Worm (Caenorhabditis elegans) whole organism, young adult: ENCODE measurements around the gene C26B9.1.

Experiments
- B0035.1 ChIP-seq: sonication (generic microtip); optimal IDR thresholded peaks from 2 replicates; lab custom pipeline; 2016; ENCODE audit warnings: missing genetic modification characterization, mild to moderate bottlenecking, missing compliant biosample characterization, missing genotype, missing genetic modification reagents
- C17E4.6 ChIP-seq: fragments of 200-800 bp; sonication (Bioruptor generic); IDR thresholded peaks from 2 replicates; pipeline ENCODE4 v1.3.6; 2022; ENCODE audit warnings: missing genetic modification reagents, missing genetic modification characterization, missing compliant biosample characterization
- D2030.7 ChIP-seq: fragments of 200-800 bp; sonication (Bioruptor generic); IDR thresholded peaks from 2 replicates; pipeline ENCODE4 v1.3.6; 2022; ENCODE audit warnings: missing genetic modification reagents, missing genetic modification characterization, missing compliant biosample characterization
- F22D6.2 ChIP-seq: sonication (generic microtip); optimal IDR thresholded peaks from 2 replicates; lab custom pipeline; 2016; ENCODE audit warnings: mild to moderate bottlenecking, missing genetic modification characterization, missing compliant biosample characterization
- F33H1.4 ChIP-seq: fragments of 200-800 bp; sonication (Bioruptor generic); IDR thresholded peaks from 2 replicates; pipeline ENCODE4 v1.3.6; 2022; ENCODE audit warnings: missing genetic modification reagents, missing genetic modification characterization, missing compliant biosample characterization
- F52B5.7 ChIP-seq: sonication (generic microtip); optimal IDR thresholded peaks from 2 replicates; lab custom pipeline; 2016; ENCODE audit warnings: mild to moderate bottlenecking, missing genetic modification characterization, missing compliant biosample characterization
- F55B11.4 ChIP-seq: sonication (generic microtip); optimal IDR thresholded peaks from 2 replicates; lab custom pipeline; 2016; ENCODE audit warnings: missing compliant biosample characterization, missing genetic modification characterization, borderline replicate concordance; ENCODE audit not compliant: insufficient read depth
- F57C9.4 ChIP-seq: sonication (generic microtip); optimal IDR thresholded peaks from 2 replicates; lab custom pipeline; 2017; ENCODE audit warnings: mild to moderate bottlenecking, missing genetic modification characterization, missing compliant biosample characterization
- K11D2.4 ChIP-seq: fragments of 200-800 bp; sonication (Bioruptor generic); IDR thresholded peaks from 2 replicates; pipeline ENCODE4 v1.3.6; 2022; ENCODE audit warnings: missing genetic modification reagents, missing genetic modification characterization, missing compliant biosample characterization
- T07F8.4 ChIP-seq: sonication (generic microtip); optimal IDR thresholded peaks from 2 replicates; lab custom pipeline; 2016; ENCODE audit warnings: mild to moderate bottlenecking, missing genetic modification characterization, moderate library complexity, missing compliant biosample characterization
- Y53F4B.3 ChIP-seq: fragments of 200-800 bp; sonication (Bioruptor generic); IDR thresholded peaks from 2 replicates; pipeline ENCODE4 v1.3.6; 2022; ENCODE audit warnings: missing genetic modification reagents, missing genetic modification characterization, missing compliant biosample characterization
- Y79H2A.3 ChIP-seq: fragments of 200-800 bp; sonication (Bioruptor generic); conservative IDR thresholded peaks from 2 replicates; pipeline ENCODE4 v1.3.6; 2022; ENCODE audit warnings: missing genetic modification reagents, missing genetic modification characterization, missing compliant biosample characterization
- ZK185.1 ChIP-seq: sonication (generic microtip); optimal IDR thresholded peaks from 2 replicates; lab custom pipeline; 2016; ENCODE audit warnings: mild to moderate bottlenecking, missing genetic modification characterization, missing compliant biosample characterization; ENCODE audit not compliant: poor library complexity, severe bottlenecking
- aptf-2 ChIP-seq: fragments of 200-800 bp; sonication (Bioruptor generic); conservative IDR thresholded peaks from 2 replicates; pipeline ENCODE4 v1.3.6; 2022; ENCODE audit warnings: missing genetic modification reagents, missing genetic modification characterization, missing compliant biosample characterization
- aptf-3 ChIP-seq: fragments of 200-800 bp; sonication (Bioruptor generic); IDR thresholded peaks from 2 replicates; pipeline ENCODE4 v1.3.6; 2022; ENCODE audit warnings: missing genetic modification characterization, missing compliant biosample characterization
- attf-6 ChIP-seq: fragments of 200-800 bp; sonication (Bioruptor generic); IDR thresholded peaks from 2 replicates; pipeline ENCODE4 v1.3.6; 2022; ENCODE audit warnings: missing genetic modification reagents, missing genetic modification characterization, missing compliant biosample characterization
- bed-2 ChIP-seq: fragments of 200-800 bp; sonication (Bioruptor generic); IDR thresholded peaks from 2 replicates; pipeline ENCODE4 v1.3.6; 2022; ENCODE audit warnings: missing genetic modification reagents, missing genetic modification characterization, missing compliant biosample characterization
- ccch-3 ChIP-seq: fragments of 200-800 bp; sonication (Bioruptor generic); optimal IDR thresholded peaks from 2 replicates; lab custom pipeline; 2018; ENCODE audit warnings: mild to moderate bottlenecking, missing genetic modification characterization, missing compliant biosample characterization
- ceh-100 ChIP-seq: fragments of 200-800 bp; sonication (Bioruptor generic); IDR thresholded peaks from 2 replicates; pipeline ENCODE4 v1.3.6; 2022; ENCODE audit warnings: missing genetic modification reagents, missing genetic modification characterization, missing compliant biosample characterization
- ceh-27 ChIP-seq: fragments of 200-800 bp; sonication (Bioruptor generic); optimal IDR thresholded peaks from 2 replicates; lab custom pipeline; 2018; ENCODE audit warnings: mild to moderate bottlenecking, missing genetic modification characterization, moderate library complexity, missing compliant biosample characterization
- ceh-40 ChIP-seq: fragments of 200-800 bp; sonication (Bioruptor generic); IDR thresholded peaks from 2 replicates; pipeline ENCODE4 v1.3.6; 2022; ENCODE audit warnings: missing genetic modification characterization, missing compliant biosample characterization
- chd-7 ChIP-seq: sonication (generic microtip); optimal IDR thresholded peaks from 2 replicates; lab custom pipeline; 2016; ENCODE audit warnings: mild to moderate bottlenecking, missing genetic modification characterization, moderate library complexity, missing compliant biosample characterization
- die-1 ChIP-seq: sonication (generic microtip); optimal IDR thresholded peaks from 2 replicates; lab custom pipeline; 2016; ENCODE audit warnings: missing genotype, mild to moderate bottlenecking, missing genetic modification characterization, missing compliant biosample characterization
- egrh-3 ChIP-seq: fragments of 200-800 bp; sonication (Bioruptor generic); IDR thresholded peaks from 2 replicates; pipeline ENCODE4 v1.3.6; 2022; ENCODE audit warnings: missing genetic modification reagents, missing genetic modification characterization, missing compliant biosample characterization
- ets-4 ChIP-seq: fragments of 200-800 bp; sonication (Bioruptor generic); optimal IDR thresholded peaks from 2 replicates; lab custom pipeline; 2018; ENCODE audit warnings: mild to moderate bottlenecking, missing genetic modification characterization, missing compliant biosample characterization
- him-1 ChIP-seq: sonication (generic microtip); optimal IDR thresholded peaks from 2 replicates; lab custom pipeline; 2016; ENCODE audit warnings: missing genotype, missing genetic modification reagents, missing genetic modification characterization, missing compliant biosample characterization
- hlh-26 ChIP-seq: fragments of 200-800 bp; sonication (Bioruptor generic); conservative IDR thresholded peaks from 2 replicates; pipeline ENCODE4 v1.3.6; 2022; ENCODE audit warnings: missing genetic modification reagents, missing genetic modification characterization, missing compliant biosample characterization
- lag-1 ChIP-seq: fragments of 200-800 bp; sonication (Bioruptor generic); IDR thresholded peaks from 2 replicates; pipeline ENCODE4 v1.3.6; 2022; ENCODE audit warnings: missing genetic modification reagents, missing genetic modification characterization, missing compliant biosample characterization
- lin-40 ChIP-seq: sonication (generic microtip); optimal IDR thresholded peaks from 2 replicates; lab custom pipeline; 2016; ENCODE audit warnings: missing genetic modification characterization, mild to moderate bottlenecking, missing compliant biosample characterization, missing genotype, missing genetic modification reagents
- lir-1 ChIP-seq: fragments of 200-800 bp; sonication (Bioruptor generic); conservative IDR thresholded peaks from 2 replicates; pipeline ENCODE4 v1.3.6; 2022; ENCODE audit warnings: missing genetic modification reagents, missing genetic modification characterization, missing compliant biosample characterization
- lsl-1 ChIP-seq: fragments of 200-800 bp; sonication (Bioruptor generic); optimal IDR thresholded peaks from 2 replicates; lab custom pipeline; 2018; ENCODE audit warnings: mild to moderate bottlenecking, missing genetic modification characterization, moderate library complexity, missing compliant biosample characterization
- madf-6 ChIP-seq: fragments of 200-800 bp; sonication (Bioruptor generic); IDR thresholded peaks from 2 replicates; pipeline ENCODE4 v1.3.6; 2022; ENCODE audit warnings: missing genetic modification reagents, missing genetic modification characterization, missing compliant biosample characterization
- madf-8 ChIP-seq: fragments of 200-800 bp; sonication (Bioruptor generic); conservative IDR thresholded peaks from 2 replicates; pipeline ENCODE4 v1.3.6; 2022; ENCODE audit warnings: missing genetic modification reagents, missing genetic modification characterization, missing compliant biosample characterization
- mel-28 ChIP-seq: sonication (generic microtip); optimal IDR thresholded peaks from 2 replicates; lab custom pipeline; 2016; ENCODE audit warnings: borderline replicate concordance, mild to moderate bottlenecking, missing genetic modification characterization, missing compliant biosample characterization
- mes-4 ChIP-seq: sonication (generic microtip); optimal IDR thresholded peaks from 2 replicates; lab custom pipeline; 2016; ENCODE audit warnings: missing genotype, missing genetic modification characterization, missing compliant biosample characterization
- nhr-90 ChIP-seq: sonication (generic microtip); optimal IDR thresholded peaks from 2 replicates; lab custom pipeline; 2016; ENCODE audit warnings: missing genotype, mild to moderate bottlenecking, missing genetic modification characterization, missing compliant biosample characterization
- rcor-1 ChIP-seq: fragments of 200-800 bp; sonication (Bioruptor generic); IDR thresholded peaks from 2 replicates; pipeline ENCODE4 v1.3.6; 2022; ENCODE audit warnings: missing genetic modification reagents, missing genetic modification characterization, missing compliant biosample characterization
- repo-1 ChIP-seq: sonication (generic microtip); optimal IDR thresholded peaks from 2 replicates; lab custom pipeline; 2017; ENCODE audit warnings: mild to moderate bottlenecking, missing genetic modification characterization, missing compliant biosample characterization
- sdz-38 ChIP-seq: sonication (generic microtip); optimal IDR thresholded peaks from 2 replicates; lab custom pipeline; 2016; ENCODE audit warnings: missing genotype, missing genetic modification characterization, missing compliant biosample characterization
- sea-2 ChIP-seq: fragments of 200-800 bp; sonication (Bioruptor generic); IDR thresholded peaks from 2 replicates; pipeline ENCODE4 v1.3.6; 2022; ENCODE audit warnings: missing genetic modification characterization, missing compliant biosample characterization
- snpc-1.3 ChIP-seq: sonication (generic microtip); optimal IDR thresholded peaks from 2 replicates; lab custom pipeline; 2017; ENCODE audit warnings: missing genetic modification characterization, mild to moderate bottlenecking, missing compliant biosample characterization, antibody characterized with exemption, moderate library complexity, missing genotype, missing genetic modification reagents; ENCODE audit not compliant: insufficient read depth
- sptf-2 ChIP-seq: fragments of 200-800 bp; sonication (Bioruptor generic); optimal IDR thresholded peaks from 2 replicates; lab custom pipeline; 2018; ENCODE audit warnings: mild to moderate bottlenecking, missing genetic modification characterization, missing compliant biosample characterization
- tlf-1 ChIP-seq: fragments of 200-800 bp; sonication (Bioruptor generic); optimal IDR thresholded peaks from 2 replicates; lab custom pipeline; 2018; ENCODE audit warnings: mild to moderate bottlenecking, missing genetic modification characterization, missing compliant biosample characterization
- unc-130 ChIP-seq: sonication (generic microtip); optimal IDR thresholded peaks from 2 replicates; lab custom pipeline; 2016; ENCODE audit warnings: missing genetic modification reagents, missing genetic modification characterization, missing compliant biosample characterization
- zim-3 ChIP-seq: sonication (generic microtip); optimal IDR thresholded peaks from 2 replicates; lab custom pipeline; 2017; ENCODE audit warnings: mild to moderate bottlenecking, missing genetic modification characterization, moderate library complexity, missing compliant biosample characterization
- ztf-18 ChIP-seq: sonication (generic microtip); optimal IDR thresholded peaks from 2 replicates; lab custom pipeline; 2016; ENCODE audit warnings: missing genotype, mild to moderate bottlenecking, missing genetic modification characterization, missing compliant biosample characterization
- ztf-26 ChIP-seq: sonication (generic microtip); optimal IDR thresholded peaks from 2 replicates; lab custom pipeline; 2017; ENCODE audit warnings: missing genetic modification characterization, missing compliant biosample characterization
- ztf-6 ChIP-seq: fragments of 200-800 bp; sonication (Bioruptor generic); IDR thresholded peaks from 2 replicates; pipeline ENCODE4 v1.3.6; 2022; ENCODE audit warnings: missing genetic modification reagents, missing genetic modification characterization, missing compliant biosample characterization

The C26B9.1 gene

DNA sequence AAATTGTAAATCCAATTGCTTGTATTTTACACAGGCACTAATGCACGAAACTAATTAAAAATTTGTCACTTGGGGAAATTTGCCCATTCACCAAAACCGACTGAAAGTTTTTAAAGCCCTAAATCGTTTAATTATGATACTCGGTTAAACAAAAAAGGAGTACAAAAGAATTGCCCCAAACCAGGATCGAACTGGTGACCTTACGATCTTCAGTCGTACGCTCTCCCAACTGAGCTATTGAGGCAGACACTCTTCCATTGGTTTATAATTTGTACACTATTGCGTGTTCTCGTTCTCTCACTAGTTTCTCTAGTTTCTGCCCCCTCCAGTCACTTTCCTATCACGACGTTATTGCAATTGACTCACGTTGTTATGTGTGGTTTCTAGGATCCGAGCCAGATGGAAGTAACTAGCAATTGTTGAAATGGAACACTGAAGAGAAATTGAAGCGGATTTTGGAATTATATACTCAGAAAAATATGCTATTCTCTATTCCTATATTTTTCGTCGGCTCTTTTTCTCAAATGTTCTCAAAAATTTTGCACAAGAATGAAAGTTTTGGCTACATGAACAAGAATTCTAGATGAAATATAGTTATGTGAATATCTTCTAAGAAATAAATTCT, 25.1 kb upstream of the C26B9.1 start:
- TF ChIP-seq zim-3 (peak; percentile 81), T07F8.4 (tag; lab: Kevin White, UChicago) (peak; percentile 50), snpc-1.3 (peak; percentile 71), egrh-3 (GFP tag; lab: Robert Waterston, UW) (no peak), F57C9.4 (no peak), aptf-2 (GFP tag; lab: Robert Waterston, UW) (peak; percentile 50; the same call in 1 of the 2 replicates), mel-28 (tag; lab: Kevin White, UChicago) (no peak), madf-8 (GFP tag; lab: Robert Waterston, UW) (no peak), F22D6.2 (tag; lab: Kevin White, UChicago) (no peak), ZK185.1 (peak; percentile 84), him-1 (tag; lab: Kevin White, UChicago) (peak; percentile 85), lsl-1 (GFP tag; lab: Kevin White, UChicago) (no peak), ceh-100 (no peak), B0035.1 (tag; lab: Kevin White, UChicago) (no peak), attf-6 (GFP tag; lab: Robert Waterston, UW) (no peak), tlf-1 (no peak), lir-1 (GFP tag; lab: Robert Waterston, UW) (no peak), ceh-27 (GFP tag; lab: Kevin White, UChicago) (peak; percentile 54), sea-2 (GFP tag; lab: Robert Waterston, UW) (no peak), die-1 (tag; lab: Kevin White, UChicago) (peak; percentile 83), ccch-3 (GFP tag; lab: Kevin White, UChicago) (no peak), ztf-6 (GFP tag; lab: Robert Waterston, UW) (no peak), madf-6 (GFP tag; lab: Robert Waterston, UW) (no peak), sptf-2 (no peak), lag-1 (GFP tag; lab: Robert Waterston, UW) (0 out of 2 replicates have a peak, but pooled peaks have one; percentile 36), F55B11.4 (tag; lab: Kevin White, UChicago) (no peak), Y79H2A.3 (GFP tag; lab: Robert Waterston, UW) (no peak), F33H1.4 (GFP tag; lab: Robert Waterston, UW) (0 out of 2 replicates have a peak, but pooled peaks have one; percentile 26), chd-7 (tag; lab: Kevin White, UChicago) (no peak), unc-130 (GFP tag; lab: Kevin White, UChicago) (no peak), ceh-40 (GFP tag; lab: Robert Waterston, UW) (peak; percentile 79), nhr-90 (no peak), ets-4 (GFP tag; lab: Kevin White, UChicago) (no peak), bed-2 (GFP tag; lab: Robert Waterston, UW) (no peak), repo-1 (tag; lab: Kevin White, UChicago) (no peak), K11D2.4 (GFP tag; lab: Robert Waterston, UW) (no peak), ztf-26 (peak; percentile 22), F52B5.7 (tag; lab: Kevin White, UChicago) (no peak), Y53F4B.3 (GFP tag; lab: Robert Waterston, UW) (no peak), mes-4 (peak; percentile 72), lin-40 (tag; lab: Kevin White, UChicago) (peak; percentile 63), D2030.7 (GFP tag; lab: Robert Waterston, UW) (no peak; the same call in 1 of the 2 replicates), ztf-18 (tag; lab: Kevin White, UChicago) (peak; percentile 27), rcor-1 (GFP tag; lab: Robert Waterston, UW) (peak; percentile 50), hlh-26 (GFP tag; lab: Robert Waterston, UW) (no peak), aptf-3 (GFP tag; lab: Robert Waterston, UW) (no peak; the same call in 1 of the 2 replicates), C17E4.6 (GFP tag; lab: Robert Waterston, UW) (no peak), sdz-38 (tag; lab: Kevin White, UChicago) (no peak)
